Worm (Caenorhabditis elegans): ENCODE measurements around the gene mma-1.

Gene mma-1

ce11 chrV:12560328-12560782, 35.7 kb downstream of the mma-1 start, which contains the start of gene sel-1:
Gene sel-1 (plus strand): TSS chrV:12560732.
- TF ChIP-seq rbr-2 (tag; optimal IDR thresholded peaks at IDR 0.05): no peak
- no peak for TF ChIP-seq madf-5 (GFP tag; IDR thresholded peaks at IDR 0.05)
- TF ChIP-seq madf-9 (GFP tag; conservative IDR thresholded peaks at IDR 0.05): no peak
- TF ChIP-seq T20F7.1 (GFP tag; optimal IDR thresholded peaks at IDR 0.05): peak; percentile 95
- peak; percentile 48 for TF ChIP-seq mes-2 (tag; optimal IDR thresholded peaks at IDR 0.05; ENCODE audit: poor library complexity, severe bottlenecking)
- no peak for TF ChIP-seq unc-39 (tag; optimal IDR thresholded peaks at IDR 0.05)
- peak in 1 of 2 experiments; percentile 21 for TF ChIP-seq lsy-2 (tag; optimal IDR thresholded peaks at IDR 0.05)
- TF ChIP-seq nhr-6 (tag; optimal IDR thresholded peaks at IDR 0.05): peak; percentile 30
- peak; percentile 26 for TF ChIP-seq R02D3.7 (tag; optimal IDR thresholded peaks at IDR 0.05)
- peak; percentile 94 for TF ChIP-seq Y48G9A.11 (GFP tag; IDR thresholded peaks at IDR 0.05)
- peak; percentile 15 for TF ChIP-seq aha-1 (tag)
- peak; percentile 8 for TF ChIP-seq dpl-1 (GFP tag; optimal IDR thresholded peaks at IDR 0.05)

ce11 chrV:12556904-12557303, 39.2 kb downstream of the mma-1 start:
- TF ChIP-seq dmd-8 (GFP tag; IDR thresholded peaks at IDR 0.05) (no peak), pha-4 (GFP tag; IDR thresholded peaks at IDR 0.05) (no peak), pha-4 (tag; optimal IDR thresholded peaks at IDR 0.05) (no peak), aha-1 (tag) (peak; percentile 66), dpl-1 (GFP tag; optimal IDR thresholded peaks at IDR 0.05) (no peak), T26A8.4 (GFP tag; IDR thresholded peaks at IDR 0.05) (no peak), unc-130 (GFP tag; optimal IDR thresholded peaks at IDR 0.05) (no peak), mdl-1 (tag; optimal IDR thresholded peaks at IDR 0.05) (peak in 1 of 2 experiments; percentile 52), tra-1 (GFP tag; IDR thresholded peaks at IDR 0.05) (no peak), T20F7.1 (GFP tag; optimal IDR thresholded peaks at IDR 0.05) (no peak), mes-2 (tag; optimal IDR thresholded peaks at IDR 0.05; ENCODE audit: poor library complexity, severe bottlenecking) (no peak), madf-5 (GFP tag; IDR thresholded peaks at IDR 0.05) (no peak), Y75B8A.6 (GFP tag; IDR thresholded peaks at IDR 0.05) (no peak), mxl-3 (GFP tag; optimal IDR thresholded peaks at IDR 0.05) (peak; percentile 56), daf-8 (GFP tag; IDR thresholded peaks at IDR 0.05) (no peak), ceh-62 (tag; optimal IDR thresholded peaks at IDR 0.05) (no peak), tag-97 (GFP tag; IDR thresholded peaks at IDR 0.05) (no peak), zfp-3 (GFP tag; conservative IDR thresholded peaks at IDR 0.05) (no peak), lin-38 (GFP tag; IDR thresholded peaks at IDR 0.05) (no peak), nhr-11 (tag; optimal IDR thresholded peaks at IDR 0.05) (no peak), aly-2 (tag; optimal IDR thresholded peaks at IDR 0.05) (no peak), dmd-9 (GFP tag; IDR thresholded peaks at IDR 0.05) (no peak), F37D6.2 (tag; optimal IDR thresholded peaks at IDR 0.05) (no peak), nhr-111 (GFP tag; optimal IDR thresholded peaks at IDR 0.05) (no peak), mxl-2 (GFP tag; conservative IDR thresholded peaks at IDR 0.05) (no peak), lin-29 (GFP tag; IDR thresholded peaks at IDR 0.05) (no peak), skn-1 (tag; optimal IDR thresholded peaks at IDR 0.05) (no peak), ctbp-1 (GFP tag; IDR thresholded peaks at IDR 0.05) (no peak), daf-16 (GFP tag; optimal IDR thresholded peaks at IDR 0.05) (no peak), daf-16 (tag; optimal IDR thresholded peaks at IDR 0.05) (no peak), gei-8 (GFP tag; optimal IDR thresholded peaks at IDR 0.05) (no peak), unc-62 (GFP tag; optimal IDR thresholded peaks at IDR 0.05 in 1 of 2) (no peak), unc-62 (tag; optimal IDR thresholded peaks at IDR 0.05) (no peak), daf-19 (GFP tag; conservative IDR thresholded peaks at IDR 0.05) (no peak), nhr-41 (GFP tag; IDR thresholded peaks at IDR 0.05) (no peak), spr-1 (tag; optimal IDR thresholded peaks at IDR 0.05) (no peak), hlh-30 (tag; optimal IDR thresholded peaks at IDR 0.05; ENCODE audit: insufficient read depth) (peak; percentile 27), madf-9 (GFP tag; conservative IDR thresholded peaks at IDR 0.05) (no peak), nhr-76 (tag; optimal IDR thresholded peaks at IDR 0.05) (no peak), ztf-11 (tag; optimal IDR thresholded peaks at IDR 0.05) (no peak), ceh-82 (tag; optimal IDR thresholded peaks at IDR 0.05) (no peak), egl-43 (GFP tag; IDR thresholded peaks at IDR 0.05) (no peak), zip-11 (GFP tag; IDR thresholded peaks at IDR 0.05) (0 out of 2 replicates have a peak, but pooled peaks have one; percentile 32), hlh-11 (tag; optimal IDR thresholded peaks at IDR 0.05) (peak; percentile 49), R02D3.7 (tag; optimal IDR thresholded peaks at IDR 0.05) (no peak)

Measured in whole organism, L4 larva.